Worm (Caenorhabditis elegans) whole organism, L4/young adult: ENCODE data around the gene B0212.3.

ENCODE experiments used
- dao-5 ChIP-seq: sonication (generic microtip); optimal IDR thresholded peaks from 2 replicates; lab custom pipeline; 2016; ENCODE audit warnings: missing genotype, missing genetic modification characterization, moderate library complexity, missing compliant biosample characterization
- him-1 ChIP-seq: sonication (generic microtip); optimal IDR thresholded peaks from 2 replicates; lab custom pipeline; 2016; ENCODE audit warnings: missing genotype, missing genetic modification reagents, missing genetic modification characterization, missing compliant biosample characterization

ce11 chrIV:3519352-3519751 lies 20.6 kb upstream of the B0212.3 start:
- TF ChIP-seq him-1 (tag; lab: Kevin White, UChicago) (no peak), dao-5 (tag; lab: Kevin White, UChicago) (no peak)
